Fruit fly (Drosophila melanogaster): ENCODE results near the gene VAChT.

The VAChT gene

DNA sequence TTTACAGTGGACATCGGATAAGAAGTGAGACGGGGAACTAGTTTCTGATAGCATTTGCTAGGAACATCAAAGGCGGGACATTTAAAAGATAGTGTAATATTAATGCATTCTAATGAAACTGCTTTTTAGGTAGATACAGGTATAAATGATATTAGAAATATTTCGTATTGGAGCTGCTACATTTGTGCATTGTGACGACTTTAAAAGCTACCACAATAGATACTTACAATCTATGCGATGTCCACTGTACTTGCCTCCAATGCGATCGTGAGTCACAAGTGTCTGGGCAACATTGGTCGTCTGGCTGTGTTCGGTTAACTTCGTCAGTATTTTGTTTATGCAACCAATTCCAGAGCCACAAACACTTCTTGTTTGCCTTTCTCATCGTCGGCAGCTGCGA, 35.5 kb upstream of the VAChT start (continued):
- no peak for TF ChIP-seq CG10959 (GFP tag; IDR thresholded peaks at IDR 0.05)
- no peak for TF ChIP-seq zfh2 (GFP tag; optimal IDR thresholded peaks at IDR 0.05)
- no peak for TF ChIP-seq CG6175 (GFP tag; IDR thresholded peaks at IDR 0.05)
- TF ChIP-seq Rx (GFP tag; IDR thresholded peaks at IDR 0.05) = no peak
- TF ChIP-seq usp (GFP tag; optimal IDR thresholded peaks at IDR 0.05) = no peak
- no peak for TF ChIP-seq CG32772 (GFP tag; IDR thresholded peaks at IDR 0.05)
- peak; percentile 12 for TF ChIP-seq tin (GFP tag; optimal IDR thresholded peaks at IDR 0.05)
- no peak for TF ChIP-seq aop (GFP tag; IDR thresholded peaks at IDR 0.05)
- TF ChIP-seq CG33557 (GFP tag; optimal IDR thresholded peaks at IDR 0.05) = no peak
- no peak for TF ChIP-seq ham (GFP tag; IDR thresholded peaks at IDR 0.05)
- no peak for TF ChIP-seq fru (optimal IDR thresholded peaks at IDR 0.05)
- TF ChIP-seq CG14441 (GFP tag; IDR thresholded peaks at IDR 0.05) = no peak
- TF ChIP-seq insv (GFP tag; optimal IDR thresholded peaks at IDR 0.05) = no peak
- no peak for TF ChIP-seq al (GFP tag; IDR thresholded peaks at IDR 0.05)
- no peak for TF ChIP-seq Sry-β (GFP tag; optimal IDR thresholded peaks at IDR 0.05)
- TF ChIP-seq HLH4C (GFP tag; IDR thresholded peaks at IDR 0.05; ENCODE audit: partially characterized antibody) = no peak
- TF ChIP-seq nerfin-1 (tag; optimal IDR thresholded peaks at IDR 0.05) = no peak
- no peak for TF ChIP-seq CG2678 (tag; optimal IDR thresholded peaks at IDR 0.05)
- no peak for TF ChIP-seq crp (GFP tag; optimal IDR thresholded peaks at IDR 0.05)
- TF ChIP-seq pnt (GFP tag; optimal IDR thresholded peaks at IDR 0.05) = no peak
- TF ChIP-seq CG4360 (GFP tag; IDR thresholded peaks at IDR 0.05) = no peak
- TF ChIP-seq fd3F (GFP tag; optimal IDR thresholded peaks at IDR 0.05) = no peak
- TF ChIP-seq CG17912 (GFP tag; optimal IDR thresholded peaks at IDR 0.05) = no peak
- no peak for TF ChIP-seq Awh (GFP tag; IDR thresholded peaks at IDR 0.05)
- no peak for TF ChIP-seq CG13123 (GFP tag; optimal IDR thresholded peaks at IDR 0.05)
- no peak for TF ChIP-seq CG3281 (GFP tag; optimal IDR thresholded peaks at IDR 0.05)
- no peak for TF ChIP-seq gro (GFP tag; optimal IDR thresholded peaks at IDR 0.05)
- TF ChIP-seq amos (GFP tag; IDR thresholded peaks at IDR 0.05; ENCODE audit: partially characterized antibody) = no peak
- 0 out of 2 replicates have a peak, but pooled peaks have one; percentile 24 for TF ChIP-seq CG9932 (GFP tag; IDR thresholded peaks at IDR 0.05)
- no peak for TF ChIP-seq CG12299 (tag; optimal IDR thresholded peaks at IDR 0.05)
- TF ChIP-seq Med (GFP tag) = peak; percentile 69
- TF ChIP-seq wdn (GFP tag; IDR thresholded peaks at IDR 0.05) = no peak
- no peak for TF ChIP-seq inv (GFP tag; IDR thresholded peaks at IDR 0.05; ENCODE audit: partially characterized antibody)
- TF ChIP-seq Hr51 (GFP tag; optimal IDR thresholded peaks at IDR 0.05) = peak in 1 of 2 experiments; percentile 13
- TF ChIP-seq BtbVII (GFP tag; optimal IDR thresholded peaks at IDR 0.05) = peak; percentile 33
- no peak for TF ChIP-seq CG34422 (GFP tag; IDR thresholded peaks at IDR 0.05)
- TF ChIP-seq crc (GFP tag; optimal IDR thresholded peaks at IDR 0.05) = no peak
- peak; percentile 18; the same call in 1 of the 2 replicates for TF ChIP-seq CG6689 (GFP tag; IDR thresholded peaks at IDR 0.05)
- TF ChIP-seq D (optimal IDR thresholded peaks at IDR 0.05) = no peak
- no peak for TF ChIP-seq D (GFP tag; optimal IDR thresholded peaks at IDR 0.05)
- no peak for TF ChIP-seq CG1792 (GFP tag; optimal IDR thresholded peaks at IDR 0.05)
- no peak for TF ChIP-seq hbn (GFP tag; IDR thresholded peaks at IDR 0.05; ENCODE audit: partially characterized antibody)
- TF ChIP-seq ind (GFP tag; optimal IDR thresholded peaks at IDR 0.05) = peak; percentile 28
- no peak for TF ChIP-seq CG4404 (GFP tag; IDR thresholded peaks at IDR 0.05)
- TF ChIP-seq salm (tag; optimal IDR thresholded peaks at IDR 0.05) = no peak
- no peak for TF ChIP-seq fu2 (GFP tag; optimal IDR thresholded peaks at IDR 0.05)
- no peak for TF ChIP-seq cad (GFP tag; optimal IDR thresholded peaks at IDR 0.05)
- no peak for TF ChIP-seq B-H1 (GFP tag; IDR thresholded peaks at IDR 0.05)
- TF ChIP-seq CG6683 (GFP tag; optimal IDR thresholded peaks at IDR 0.05) = no peak
- TF ChIP-seq CG6272 (GFP tag; IDR thresholded peaks at IDR 0.05) = 0 out of 2 replicates have a peak, but pooled peaks have one; percentile 7
- no peak for TF ChIP-seq CG15696 (tag; optimal IDR thresholded peaks at IDR 0.05)
- TF ChIP-seq Sox100B (GFP tag; optimal IDR thresholded peaks at IDR 0.05) = peak; percentile 32
- peak; percentile 48 for TF ChIP-seq CG10543 (GFP tag; optimal IDR thresholded peaks at IDR 0.05)

Measured in whole organism, embryonic.